Comparison of ENCODE assay signal across 1 fruit fly cellular context in genomic region chr3L:41386-42046, dm6.
TF ChIP-seq lines count a peak whose summit lies in the region.

No protein-coding gene starts in this region.

TF ChIP-seq in whole organism, embryonic, 481 proteins besides CTCF, POLR2A, EP300 and RAD21 (continued from another document):
- TF ChIP-seq nau (GFP tag; optimal IDR thresholded peaks at IDR 0.05; lab: Kevin White, UChicago) (peak; percentile 54), Jarid2 (GFP tag; optimal IDR thresholded peaks at IDR 0.05; lab: Kevin White, UChicago) (no peak), h (optimal IDR thresholded peaks at IDR 0.05; lab: Kevin White, UChicago) (no peak), CG18599 (GFP tag; optimal IDR thresholded peaks at IDR 0.05; lab: Kevin White, UChicago) (no peak), zfh1 (GFP tag; IDR thresholded peaks at IDR 0.05; lab: Robert Waterston, UW) (no peak), Ets97D (GFP tag; optimal IDR thresholded peaks at IDR 0.05; lab: Kevin White, UChicago) (no peak), ara (GFP tag; IDR thresholded peaks at IDR 0.05; lab: Robert Waterston, UW) (no peak), ac (GFP tag; optimal IDR thresholded peaks at IDR 0.05; lab: Kevin White, UChicago) (no peak), psq (GFP tag; optimal IDR thresholded peaks at IDR 0.05; lab: Kevin White, UChicago) (no peak), chm (GFP tag; IDR thresholded peaks at IDR 0.05; lab: Robert Waterston, UW) (0 out of 2 replicates have a peak, but pooled peaks have one; percentile 33), Asciz (GFP tag; optimal IDR thresholded peaks at IDR 0.05; lab: Kevin White, UChicago) (peak; percentile 35), Med (GFP tag; lab: Kevin White, UChicago) (peak; percentile 57), dmrt99B (tag; optimal IDR thresholded peaks at IDR 0.05; lab: Kevin White, UChicago) (peak; percentile 30), Blimp-1 (GFP tag; optimal IDR thresholded peaks at IDR 0.05; lab: Kevin White, UChicago) (no peak), GATAe (GFP tag; conservative IDR thresholded peaks at IDR 0.05; lab: Robert Waterston, UW) (no peak), CG33557 (GFP tag; optimal IDR thresholded peaks at IDR 0.05; lab: Kevin White, UChicago) (no peak), CG1233 (GFP tag; optimal IDR thresholded peaks at IDR 0.05; lab: Kevin White, UChicago) (peak; percentile 35), pfk (GFP tag; optimal IDR thresholded peaks at IDR 0.05; lab: Kevin White, UChicago) (peak; percentile 61), peb (GFP tag; IDR thresholded peaks at IDR 0.05; lab: Robert Waterston, UW) (no peak), nmo (GFP tag; optimal IDR thresholded peaks at IDR 0.05; lab: Kevin White, UChicago) (no peak), ranshi (GFP tag; IDR thresholded peaks at IDR 0.05; lab: Robert Waterston, UW) (no peak), CG13894 (tag; optimal IDR thresholded peaks at IDR 0.05; lab: Kevin White, UChicago) (no peak), corto (GFP tag; optimal IDR thresholded peaks at IDR 0.05; lab: Kevin White, UChicago) (no peak)
